Worm (Caenorhabditis elegans) whole organism, young adult: ENCODE results near the gene dhs-26.

Experiments used
- C06A6.2 ChIP-seq: fragments of 200-800 bp; sonication (Bioruptor generic); conservative IDR thresholded peaks from 2 replicates; pipeline ENCODE4 v1.3.6; 2022; ENCODE audit warnings: missing genetic modification characterization, missing compliant biosample characterization
- D2030.7 ChIP-seq: fragments of 200-800 bp; sonication (Bioruptor generic); IDR thresholded peaks from 2 replicates; pipeline ENCODE4 v1.3.6; 2022; ENCODE audit warnings: missing genetic modification reagents, missing genetic modification characterization, missing compliant biosample characterization
- F49E8.2 ChIP-seq: sonication (generic microtip); optimal IDR thresholded peaks from 3 replicates; lab custom pipeline; 2017; ENCODE audit warnings: missing genetic modification characterization, mild to moderate bottlenecking, missing compliant biosample characterization, antibody characterized with exemption, moderate library complexity; ENCODE audit not compliant: insufficient read depth
- K11D2.4 ChIP-seq: fragments of 200-800 bp; sonication (Bioruptor generic); IDR thresholded peaks from 2 replicates; pipeline ENCODE4 v1.3.6; 2022; ENCODE audit warnings: missing genetic modification reagents, missing genetic modification characterization, missing compliant biosample characterization
- dox-1 ChIP-seq: fragments of 200-800 bp; sonication (Bioruptor generic); IDR thresholded peaks from 2 replicates; pipeline ENCODE4 v1.3.6; 2022; ENCODE audit warnings: missing genetic modification reagents, missing genetic modification characterization, missing compliant biosample characterization
- ets-4 ChIP-seq: fragments of 200-800 bp; sonication (Bioruptor generic); optimal IDR thresholded peaks from 2 replicates; lab custom pipeline; 2018; ENCODE audit warnings: mild to moderate bottlenecking, missing genetic modification characterization, missing compliant biosample characterization
- nfya-1 ChIP-seq: sonication (generic microtip); optimal IDR thresholded peaks from 2 replicates; lab custom pipeline; 2017; ENCODE audit warnings: antibody characterized with exemption, missing compliant biosample characterization, missing genetic modification characterization, borderline replicate concordance; ENCODE audit not compliant: insufficient read depth
- nfyb-1 ChIP-seq: fragments of 200-800 bp; sonication (Bioruptor generic); IDR thresholded peaks from 2 replicates; pipeline ENCODE4 v1.3.6; 2022; ENCODE audit warnings: missing genetic modification reagents, missing genetic modification characterization, missing compliant biosample characterization
- snpc-4 ChIP-seq, 5 experiments: fragments of 150-350 bp in 1 of 5; sonication (generic microtip) in 4 of 5; optimal IDR thresholded peaks; 2 replicates each; lab custom pipeline; 2014 to 2018; ENCODE audit warnings: missing genetic modification characterization in 5 of 5, missing biosample characterization in 3 of 5, antibody characterized with exemption in 2 of 5, mild to moderate bottlenecking in 2 of 5, missing compliant biosample characterization in 2 of 5, missing genotype in 2 of 5, moderate library complexity in 2 of 5, missing genetic modification reagents in 1 of 5

- TF ChIP-seq snpc-4 (GFP tag; optimal IDR thresholded peaks at IDR 0.05; lab: Kevin White, UChicago) (no peak), snpc-4 (tag; optimal IDR thresholded peaks at IDR 0.05; lab: Kevin White, UChicago) (no peak), C06A6.2 (GFP tag; lab: Robert Waterston, UW) (no peak), dox-1 (GFP tag; lab: Robert Waterston, UW) (no peak), F49E8.2 (tag; lab: Kevin White, UChicago) (no peak), nfyb-1 (GFP tag; lab: Robert Waterston, UW) (no peak), ets-4 (GFP tag; lab: Kevin White, UChicago) (no peak), nfya-1 (tag; lab: Kevin White, UChicago) (no peak), D2030.7 (GFP tag; lab: Robert Waterston, UW) (no peak), K11D2.4 (GFP tag; lab: Robert Waterston, UW) (no peak)
These were observed 34.4 kb upstream of the dhs-26 start for ce11 chrX:3396735-3397134.
